Fruit fly (Drosophila melanogaster): Measurements from ENCODE around the gene ich.

DNA sequence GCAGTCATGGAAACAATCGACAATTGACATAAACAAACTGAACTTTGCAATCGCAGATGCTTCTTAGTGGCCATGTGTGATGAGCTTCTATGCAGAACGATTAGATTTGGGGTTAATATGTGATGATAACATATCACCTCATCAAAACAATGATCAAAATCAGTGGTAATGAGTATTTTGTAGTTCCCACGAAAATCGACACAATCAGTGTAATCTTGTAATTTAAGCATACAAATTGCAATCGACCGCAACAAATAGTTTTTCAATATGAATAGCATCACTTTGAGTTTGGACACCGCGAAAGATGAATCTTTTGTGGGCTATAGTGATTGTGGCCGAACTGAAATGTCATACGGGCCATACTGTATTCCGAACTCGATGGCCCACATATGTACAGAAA lies 34.6 kb upstream of the ich start, which contains the start of gene CG11977:
- TF ChIP-seq Rel (GFP tag; optimal IDR thresholded peaks at IDR 0.05) (no peak), Rel (tag; optimal IDR thresholded peaks at IDR 0.05) (no peak), lola (GFP tag; optimal IDR thresholded peaks at IDR 0.05) (no peak), CG9705 (GFP tag; optimal IDR thresholded peaks at IDR 0.05) (no peak), rgr (GFP tag; optimal IDR thresholded peaks at IDR 0.05) (no peak), Mio (GFP tag; optimal IDR thresholded peaks at IDR 0.05) (no peak), Hr78 (GFP tag; optimal IDR thresholded peaks at IDR 0.05) (no peak), Abd-B (GFP tag; optimal IDR thresholded peaks at IDR 0.05) (no peak), Hr83 (GFP tag; optimal IDR thresholded peaks at IDR 0.05; ENCODE audit: poor library complexity, severe bottlenecking) (no peak), fru (GFP tag; optimal IDR thresholded peaks at IDR 0.05) (no peak), h (GFP tag; optimal IDR thresholded peaks at IDR 0.05) (no peak), foxo (GFP tag; optimal IDR thresholded peaks at IDR 0.05) (no peak), usp (GFP tag; optimal IDR thresholded peaks at IDR 0.05) (no peak)
